Fruit fly (Drosophila melanogaster) whole organism: Measurements from ENCODE around the gene Fum1.

Experiments used
- CG8478 ChIP-seq: fragments of >200 bp; optimal IDR thresholded peaks from 2 replicates; lab custom pipeline; 2018; ENCODE audit warnings: inconsistent platforms
- Dll ChIP-seq: fragments of >200 bp; optimal IDR thresholded peaks from 2 replicates; lab custom pipeline; 2017
- EcR ChIP-seq, 2 experiments: fragments of >200 bp; optimal IDR thresholded peaks; 2 replicates each; lab custom pipeline; 2017; ENCODE audit warnings: missing biosample characterization in 2 of 2, missing genetic modification characterization in 2 of 2, missing genetic modification reagents in 2 of 2
- pan ChIP-seq: fragments of >200 bp; optimal IDR thresholded peaks from 2 replicates; lab custom pipeline; 2017
- psq ChIP-seq: fragments of >200 bp; optimal IDR thresholded peaks from 2 replicates; lab custom pipeline; 2017
- usp ChIP-seq: fragments of >200 bp; optimal IDR thresholded peaks from 2 replicates; lab custom pipeline; 2017; ENCODE audit warnings: missing biosample characterization, missing genetic modification characterization, mixed read lengths

Gene Fum1

DNA sequence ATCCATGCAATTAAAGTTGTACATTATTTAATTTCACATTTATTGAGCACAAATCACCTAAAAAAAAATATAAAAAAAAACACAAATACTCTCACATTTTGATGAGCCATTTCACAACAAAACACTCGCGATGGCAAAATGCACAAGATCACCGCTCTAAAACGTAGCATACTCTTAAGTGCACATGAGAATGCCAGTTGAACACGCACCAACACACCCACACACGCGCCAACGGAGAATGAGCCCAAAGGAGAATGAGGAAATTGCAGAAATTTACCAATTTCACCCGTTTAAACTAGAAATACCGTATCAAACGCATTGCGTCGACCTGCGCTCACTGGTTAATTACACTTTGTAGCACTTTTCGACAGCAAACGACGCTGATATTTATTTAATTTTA is 18.3 kb upstream of the Fum1 start:
- no peak for TF ChIP-seq usp (GFP tag; lab: Kevin White, UChicago)
- TF ChIP-seq pan (lab: Kevin White, UChicago): no peak
- TF ChIP-seq EcR (GFP tag; optimal IDR thresholded peaks at IDR 0.05; lab: Kevin White, UChicago): no peak
- no peak for TF ChIP-seq CG8478 (lab: Kevin White, UChicago)
- no peak for TF ChIP-seq Dll (lab: Kevin White, UChicago)
- TF ChIP-seq psq: no peak

dm6 chrX:6661392-6661837 is 16.8 kb upstream of the Fum1 start, which contains the start of the genes CG3224 and Ctr1A:
TSS of gene CG3224 (minus strand) at chrX:6661462.
TSS of gene Ctr1A (plus strand) at chrX:6661647.
- TF ChIP-seq pan (lab: Kevin White, UChicago) (no peak), usp (GFP tag; lab: Kevin White, UChicago) (no peak), EcR (GFP tag; optimal IDR thresholded peaks at IDR 0.05; lab: Kevin White, UChicago) (no peak), CG8478 (lab: Kevin White, UChicago) (no peak), psq (no peak), Dll (lab: Kevin White, UChicago) (no peak)

DNA sequence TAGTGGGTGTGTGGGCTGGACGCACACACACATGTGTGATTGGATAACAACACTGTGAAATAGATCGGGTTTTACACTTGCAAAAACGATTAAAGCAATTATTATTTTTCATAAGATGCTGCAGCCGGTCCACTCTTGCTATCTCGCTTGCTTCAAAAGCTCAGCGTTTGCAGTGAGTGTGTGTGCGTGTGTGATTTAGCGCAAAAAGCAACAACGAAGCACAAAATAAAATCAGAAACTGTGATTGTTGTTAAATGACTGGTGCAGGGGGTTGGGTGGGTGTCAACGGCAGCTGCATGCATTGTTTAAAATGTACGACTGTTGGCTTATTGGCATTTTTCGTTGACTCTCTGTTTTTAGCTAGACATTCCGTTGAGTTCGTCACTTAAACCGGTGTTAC is 16.3 kb upstream of the Fum1 start:
- TF ChIP-seq EcR (GFP tag; optimal IDR thresholded peaks at IDR 0.05; lab: Kevin White, UChicago): no peak
- TF ChIP-seq usp (GFP tag; lab: Kevin White, UChicago): no peak

dm6 chrX:6662378-6662777 is 15.8 kb upstream of the Fum1 start:
- TF ChIP-seq Dll (lab: Kevin White, UChicago) (no peak), EcR (GFP tag; optimal IDR thresholded peaks at IDR 0.05; lab: Kevin White, UChicago) (no peak), CG8478 (lab: Kevin White, UChicago) (no peak), usp (GFP tag; lab: Kevin White, UChicago) (no peak), pan (lab: Kevin White, UChicago) (no peak), psq (no peak)

dm6 chrX:6662876-6663551 is 15.2 kb upstream of the Fum1 start:
- TF ChIP-seq EcR (GFP tag; optimal IDR thresholded peaks at IDR 0.05; lab: Kevin White, UChicago): no peak
- no peak for TF ChIP-seq Dll (lab: Kevin White, UChicago)
- TF ChIP-seq usp (GFP tag; lab: Kevin White, UChicago): no peak
- no peak for TF ChIP-seq CG8478 (lab: Kevin White, UChicago)
- TF ChIP-seq pan (lab: Kevin White, UChicago): no peak
- no peak for TF ChIP-seq psq

DNA sequence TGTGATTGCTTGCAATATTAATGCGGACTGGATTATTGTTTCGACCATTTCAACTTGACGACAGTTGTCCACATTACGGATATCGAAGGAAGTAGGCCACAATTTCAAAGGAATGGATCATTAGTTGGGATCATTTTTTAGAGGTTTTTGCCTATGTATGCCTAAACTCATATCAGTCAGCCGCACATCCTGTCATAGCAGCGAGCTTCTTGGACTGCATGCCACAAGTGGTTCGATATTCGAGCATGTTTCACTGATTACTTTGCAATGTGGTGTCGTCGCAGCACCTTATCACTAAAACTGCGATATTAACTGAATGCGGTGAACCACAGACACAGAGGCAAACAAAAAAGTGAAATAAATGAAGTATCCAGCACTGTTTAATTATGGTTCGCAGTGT is 14.2 kb upstream of the Fum1 start:
- no peak for TF ChIP-seq usp (GFP tag; lab: Kevin White, UChicago)
- TF ChIP-seq Dll (lab: Kevin White, UChicago): no peak
- TF ChIP-seq EcR (GFP tag; optimal IDR thresholded peaks at IDR 0.05; lab: Kevin White, UChicago): no peak
- TF ChIP-seq psq: no peak
- no peak for TF ChIP-seq CG8478 (lab: Kevin White, UChicago)
- TF ChIP-seq pan (lab: Kevin White, UChicago): no peak

DNA sequence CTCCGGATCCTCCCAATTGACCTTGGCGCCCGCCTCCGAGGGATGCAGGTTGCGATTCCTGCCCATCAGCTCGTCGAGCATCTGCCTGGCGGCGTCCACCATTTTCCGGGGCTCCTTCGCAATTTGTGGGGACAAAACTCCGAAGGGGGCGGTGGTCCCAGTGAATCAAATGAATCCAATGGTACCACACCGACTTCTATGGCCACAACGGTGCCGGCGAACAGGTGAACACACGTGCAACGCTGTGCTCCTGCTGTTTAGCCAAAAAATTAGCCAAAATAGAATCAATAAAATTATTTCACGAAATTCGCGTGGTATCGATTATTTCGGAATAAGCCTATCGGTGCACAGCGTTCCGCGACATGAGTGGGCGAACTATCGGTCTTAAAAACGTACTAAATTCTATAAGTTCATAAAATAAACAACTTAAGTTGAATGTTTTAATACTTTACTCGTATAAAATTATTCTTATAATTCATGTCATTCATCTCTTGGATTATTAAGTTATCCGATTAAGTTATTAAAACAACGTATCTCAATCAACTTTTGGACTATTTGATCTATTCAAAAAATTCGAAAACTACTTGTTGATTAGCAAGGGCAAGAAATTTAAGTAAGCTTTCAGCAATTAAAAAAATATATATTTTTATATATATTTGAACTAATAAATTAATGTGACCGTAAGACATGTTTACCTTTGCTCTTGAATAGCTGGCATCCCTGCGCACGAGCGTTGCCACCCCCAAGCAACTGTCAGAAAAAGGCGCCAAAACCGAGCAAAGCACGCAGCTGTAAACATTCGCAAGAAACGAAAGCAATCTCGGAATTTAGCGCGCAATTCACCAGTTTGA is 4.4 kb upstream of the Fum1 start, which contains the start of the genes CG3198 and Mcm6:
Gene CG3198, minus strand, starts transcription at position 337 of the 851 bp plus-strand sequence.
Gene Mcm6, plus strand, starts transcription at position 751 of the 851 bp plus-strand sequence.
- TF ChIP-seq psq (no peak), Dll (lab: Kevin White, UChicago) (no peak), usp (GFP tag; lab: Kevin White, UChicago) (no peak), pan (lab: Kevin White, UChicago) (no peak), EcR (GFP tag; optimal IDR thresholded peaks at IDR 0.05; lab: Kevin White, UChicago) (no peak), CG8478 (lab: Kevin White, UChicago) (no peak)

DNA sequence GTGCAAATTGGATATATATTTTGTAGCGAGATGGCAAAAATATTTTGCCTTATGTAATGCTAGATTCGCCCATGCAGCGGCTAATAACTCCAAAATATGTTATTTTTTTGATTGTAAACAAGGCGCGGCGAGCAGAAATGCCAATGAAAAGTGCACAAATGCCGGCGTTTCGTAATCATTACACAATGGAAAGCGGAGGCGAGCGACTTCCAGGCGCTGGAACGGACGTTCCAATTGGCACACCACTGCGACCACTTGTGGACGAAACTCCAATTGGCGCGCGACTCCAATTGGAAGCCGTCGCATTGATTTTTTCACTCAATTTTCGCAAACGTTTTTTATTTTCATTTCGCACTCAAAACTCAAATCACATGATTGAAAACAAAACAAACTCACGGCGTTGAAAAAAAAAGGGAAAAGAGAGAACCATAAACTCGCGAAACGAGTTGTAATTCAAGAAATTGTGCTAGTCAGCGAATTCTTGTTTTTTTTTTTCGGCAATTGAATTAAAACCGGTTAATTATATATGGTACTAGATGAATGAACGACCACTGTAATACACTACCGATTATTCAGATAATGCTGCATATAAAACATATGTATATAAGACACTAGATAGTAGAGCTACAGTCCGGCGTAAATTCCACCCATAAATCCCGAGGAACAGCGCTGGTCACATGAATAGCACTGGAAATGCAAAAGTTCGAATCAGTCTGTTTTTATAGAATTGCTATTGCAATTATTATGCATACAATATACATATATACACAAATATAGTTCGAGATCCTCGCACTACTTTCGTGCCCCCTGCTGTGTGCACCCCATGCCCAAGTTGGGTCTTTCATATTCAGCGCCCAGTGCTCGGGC is 644 bp downstream of the Fum1 start, which contains the start of gene ND-ASHI:
Gene ND-ASHI, minus strand, starts transcription at position 484 of the 867 bp plus-strand sequence.
- no peak for TF ChIP-seq usp (GFP tag; lab: Kevin White, UChicago)
- no peak for TF ChIP-seq psq
- no peak for TF ChIP-seq Dll (lab: Kevin White, UChicago)
- no peak for TF ChIP-seq CG8478 (lab: Kevin White, UChicago)
- no peak for TF ChIP-seq pan (lab: Kevin White, UChicago)
- no peak for TF ChIP-seq EcR (GFP tag; optimal IDR thresholded peaks at IDR 0.05; lab: Kevin White, UChicago)

dm6 chrX:6679502-6679810 is 1.2 kb downstream of the Fum1 start:
- TF ChIP-seq Dll (lab: Kevin White, UChicago): peak; percentile 16
- TF ChIP-seq psq: no peak

dm6 chrX:6681467-6681866 is 3.2 kb downstream of the Fum1 start, which contains the start of gene Fum2:
TSS of gene Fum2 (plus strand) at chrX:6681767.
- TF ChIP-seq CG8478 (lab: Kevin White, UChicago): no peak
- no peak for TF ChIP-seq Dll (lab: Kevin White, UChicago)
- TF ChIP-seq usp (GFP tag; lab: Kevin White, UChicago): no peak
- no peak for TF ChIP-seq pan (lab: Kevin White, UChicago)
- TF ChIP-seq psq: no peak
- TF ChIP-seq EcR (GFP tag; optimal IDR thresholded peaks at IDR 0.05; lab: Kevin White, UChicago): no peak
